Fruit fly (Drosophila melanogaster): ENCODE results near the gene CG42857.
A peak's percentile ranks its signal among the peaks of the same experiment; 100 is the strongest.

CG42857 gene

dm6 chr3R:9868538-9869398 is 47.8 kb upstream of the CG42857 start (continued):
- TF ChIP-seq Ada2b (GFP tag; IDR thresholded peaks at IDR 0.05) = no peak
- peak; percentile 49 for TF ChIP-seq CG1603 (tag; optimal IDR thresholded peaks at IDR 0.05)
- TF ChIP-seq lbe (GFP tag; optimal IDR thresholded peaks at IDR 0.05) = no peak
- no peak for TF ChIP-seq hth (optimal IDR thresholded peaks at IDR 0.05)
- TF ChIP-seq CG11560 (tag; IDR thresholded peaks at IDR 0.05) = no peak
- peak; percentile 28 for TF ChIP-seq CG14710 (tag; optimal IDR thresholded peaks at IDR 0.05)
- TF ChIP-seq CTCF (GFP tag; optimal IDR thresholded peaks at IDR 0.05) = peak; percentile 83
- TF ChIP-seq CoRest (tag; optimal IDR thresholded peaks at IDR 0.05) = peak; percentile 1
- no peak for TF ChIP-seq CG17385 (GFP tag; optimal IDR thresholded peaks at IDR 0.05)
- TF ChIP-seq sima (GFP tag; optimal IDR thresholded peaks at IDR 0.05) = no peak
- TF ChIP-seq lmd (GFP tag; IDR thresholded peaks at IDR 0.05) = no peak
- peak; percentile 56 for TF ChIP-seq abd-A (tag; optimal IDR thresholded peaks at IDR 0.05)
- TF ChIP-seq Scr (GFP tag; IDR thresholded peaks at IDR 0.05; ENCODE audit: partially characterized antibody) = no peak
- no peak for TF ChIP-seq CG7786 (GFP tag; optimal IDR thresholded peaks at IDR 0.05)
- TF ChIP-seq prd (optimal IDR thresholded peaks at IDR 0.05) = no peak
- no peak for TF ChIP-seq prd (GFP tag; IDR thresholded peaks at IDR 0.05)
- TF ChIP-seq CG17829 (tag; optimal IDR thresholded peaks at IDR 0.05) = peak; percentile 14
- TF ChIP-seq Dll (GFP tag; IDR thresholded peaks at IDR 0.05; ENCODE audit: partially characterized antibody) = 0 out of 4 replicates have a peak, but pooled peaks have one; percentile 1
- TF ChIP-seq Sox102F (GFP tag; optimal IDR thresholded peaks at IDR 0.05) = no peak
- TF ChIP-seq ac (GFP tag; optimal IDR thresholded peaks at IDR 0.05) = no peak
- TF ChIP-seq CG5245 (GFP tag; optimal IDR thresholded peaks at IDR 0.05) = no peak
- TF ChIP-seq insv (GFP tag; optimal IDR thresholded peaks at IDR 0.05) = peak in 1 of 2 experiments; percentile 35
- no peak for TF ChIP-seq B-H2 (GFP tag; optimal IDR thresholded peaks at IDR 0.05)
- peak; percentile 70 for TF ChIP-seq CG4820 (GFP tag; optimal IDR thresholded peaks at IDR 0.05)
- no peak for TF ChIP-seq toy (GFP tag; IDR thresholded peaks at IDR 0.05)
- no peak for TF ChIP-seq CG10979 (tag; optimal IDR thresholded peaks at IDR 0.05)
- TF ChIP-seq CG16813 (GFP tag; IDR thresholded peaks at IDR 0.05; ENCODE audit: partially characterized antibody) = peak; percentile 47; the same call in 1 of the 3 replicates
- TF ChIP-seq tgo (GFP tag; IDR thresholded peaks at IDR 0.05) = no peak
- no peak for TF ChIP-seq sr (GFP tag; IDR thresholded peaks at IDR 0.05)
- TF ChIP-seq sens (GFP tag) = peak; percentile 77
- TF ChIP-seq Lpt (GFP tag; optimal IDR thresholded peaks at IDR 0.05) = no peak
- TF ChIP-seq fu2 (GFP tag; optimal IDR thresholded peaks at IDR 0.05) = no peak
- TF ChIP-seq gt (GFP tag; IDR thresholded peaks at IDR 0.05) = no peak
- TF ChIP-seq amos (GFP tag; IDR thresholded peaks at IDR 0.05; ENCODE audit: partially characterized antibody) = 0 out of 2 replicates have a peak, but pooled peaks have one; percentile 48
- no peak for TF ChIP-seq CG8290 (GFP tag; optimal IDR thresholded peaks at IDR 0.05)
- TF ChIP-seq CG8290 (tag; optimal IDR thresholded peaks at IDR 0.05) = peak in 1 of 2 experiments; percentile 48
- TF ChIP-seq klu (GFP tag; IDR thresholded peaks at IDR 0.05) = no peak
- no peak for TF ChIP-seq H15 (GFP tag; IDR thresholded peaks at IDR 0.05)
- no peak for TF ChIP-seq pb (GFP tag; optimal IDR thresholded peaks at IDR 0.05)
- no peak for TF ChIP-seq TFAM (GFP tag; optimal IDR thresholded peaks at IDR 0.05)
- no peak for TF ChIP-seq Drgx (GFP tag; IDR thresholded peaks at IDR 0.05)
- TF ChIP-seq Lhr (GFP tag; optimal IDR thresholded peaks at IDR 0.05) = peak; percentile 54
- peak; percentile 97 for TF ChIP-seq CG12769 (tag; optimal IDR thresholded peaks at IDR 0.05)
- no peak for TF ChIP-seq CG13624 (GFP tag; optimal IDR thresholded peaks at IDR 0.05)
- no peak for TF ChIP-seq vnd (GFP tag; IDR thresholded peaks at IDR 0.05; ENCODE audit: partially characterized antibody)
- TF ChIP-seq Mes4 (GFP tag; optimal IDR thresholded peaks at IDR 0.05) = no peak
- no peak for TF ChIP-seq CG8924 (tag; optimal IDR thresholded peaks at IDR 0.05)
- peak; percentile 6 for TF ChIP-seq CG2875 (GFP tag; optimal IDR thresholded peaks at IDR 0.05)
- TF ChIP-seq CG17328 (GFP tag; IDR thresholded peaks at IDR 0.05) = 0 out of 2 replicates have a peak, but pooled peaks have one; percentile 9
- TF ChIP-seq tll (GFP tag; optimal IDR thresholded peaks at IDR 0.05) = no peak
- TF ChIP-seq CG32532 (GFP tag; IDR thresholded peaks at IDR 0.05) = no peak

Data from whole organism, embryonic.